Worm (Caenorhabditis elegans) whole organism, young adult: ENCODE data around the gene phf-15.

Experiments
- C06A6.2 ChIP-seq: fragments of 200-800 bp; sonication (Bioruptor generic); conservative IDR thresholded peaks from 2 replicates; pipeline ENCODE4 v1.3.6; 2022; ENCODE audit warnings: missing genetic modification characterization, missing compliant biosample characterization
- K11D2.4 ChIP-seq: fragments of 200-800 bp; sonication (Bioruptor generic); IDR thresholded peaks from 2 replicates; pipeline ENCODE4 v1.3.6; 2022; ENCODE audit warnings: missing genetic modification reagents, missing genetic modification characterization, missing compliant biosample characterization
- ZK185.1 ChIP-seq: sonication (generic microtip); optimal IDR thresholded peaks from 2 replicates; lab custom pipeline; 2016; ENCODE audit warnings: mild to moderate bottlenecking, missing genetic modification characterization, missing compliant biosample characterization; ENCODE audit not compliant: poor library complexity, severe bottlenecking
- pbrm-1 ChIP-seq: fragments of 200-800 bp; sonication (Bioruptor generic); IDR thresholded peaks from 2 replicates; pipeline ENCODE4 v1.3.6; 2022; ENCODE audit warnings: missing genetic modification reagents, missing genetic modification characterization, missing compliant biosample characterization

DNA sequence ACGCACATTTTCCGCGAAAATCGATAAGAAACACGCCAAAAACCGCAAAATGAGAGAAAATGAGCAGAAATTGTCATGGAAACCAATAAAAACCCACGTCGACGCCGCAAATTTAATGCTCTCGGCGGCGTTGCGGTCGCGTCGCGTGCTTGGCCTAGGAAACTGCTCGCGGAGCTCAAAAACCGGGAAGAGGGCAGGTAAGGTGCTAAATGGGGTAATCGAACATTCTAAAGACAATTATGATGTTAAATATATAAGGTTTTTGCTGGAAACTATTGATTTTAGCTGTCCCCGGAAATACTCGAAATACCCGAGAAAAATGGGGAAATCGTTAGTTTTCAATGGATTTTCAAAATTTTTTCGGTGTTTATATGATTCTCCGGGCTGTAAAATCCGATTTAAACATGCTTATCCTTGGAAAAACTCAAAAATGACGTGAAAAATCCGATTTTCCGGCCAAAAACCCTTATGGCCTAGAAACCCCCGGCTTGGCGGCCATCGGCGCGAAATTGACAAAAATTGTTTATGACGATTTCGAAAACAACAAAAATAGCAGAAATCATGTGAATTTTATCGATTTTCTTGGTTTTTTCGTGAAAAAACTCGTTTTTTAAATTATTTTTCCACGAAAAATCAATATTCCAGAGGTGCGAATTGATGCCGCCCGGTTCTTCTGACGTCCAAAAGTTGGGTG, at the start of gene phf-15:
- TF ChIP-seq C06A6.2 (GFP tag; lab: Robert Waterston, UW), result no peak
- TF ChIP-seq K11D2.4, result no peak
- no peak for TF ChIP-seq ZK185.1
- no peak for TF ChIP-seq pbrm-1 (GFP tag; lab: Robert Waterston, UW)
